Fruit fly (Drosophila melanogaster) whole organism, embryonic: Measurements from ENCODE around the gene CG12640.

ENCODE experiments used
- ATbp ChIP-seq: fragments of 200-800 bp; sonication (Bioruptor generic); optimal IDR thresholded peaks from 2 replicates; lab custom pipeline; 2017; ENCODE audit warnings: missing biosample characterization, mild to moderate bottlenecking, missing genetic modification characterization, missing genetic modification reagents
- CG10274 ChIP-seq: fragments of 200-800 bp; sonication (Bioruptor generic); optimal IDR thresholded peaks from 3 replicates; lab custom pipeline; 2017; ENCODE audit warnings: missing biosample characterization, mild to moderate bottlenecking, missing genetic modification characterization
- CG10565 ChIP-seq: fragments of 200-800 bp; sonication (Bioruptor generic); optimal IDR thresholded peaks from 3 replicates; lab custom pipeline; 2016; ENCODE audit warnings: missing biosample characterization, mild to moderate bottlenecking, missing genetic modification characterization
- CG12769 ChIP-seq: fragments of 200-800 bp; sonication (Bioruptor generic); optimal IDR thresholded peaks from 2 replicates; lab custom pipeline; 2019; ENCODE audit warnings: missing biosample characterization, mild to moderate bottlenecking, missing genetic modification characterization, moderate library complexity
- CG13123 ChIP-seq: fragments of 200-800 bp; sonication (Bioruptor generic); optimal IDR thresholded peaks from 2 replicates; lab custom pipeline; 2016; ENCODE audit warnings: missing biosample characterization, missing genetic modification characterization
- CG15479 ChIP-seq: fragments of 200-800 bp; sonication (Bioruptor generic); optimal IDR thresholded peaks from 3 replicates; lab custom pipeline; 2019; ENCODE audit warnings: missing biosample characterization, mild to moderate bottlenecking, missing genetic modification characterization, moderate library complexity
- CG1603 ChIP-seq: fragments of 200-800 bp; sonication (Bioruptor generic); optimal IDR thresholded peaks from 2 replicates; lab custom pipeline; 2019; ENCODE audit warnings: missing biosample characterization, mild to moderate bottlenecking, missing genetic modification characterization, moderate library complexity
- CG17829 ChIP-seq: fragments of 200-800 bp; optimal IDR thresholded peaks from 2 replicates; lab custom pipeline; 2019; ENCODE audit warnings: missing biosample characterization, mild to moderate bottlenecking, missing genetic modification characterization, moderate library complexity
- CG1792 ChIP-seq: fragments of 200-800 bp; sonication (Bioruptor generic); optimal IDR thresholded peaks from 2 replicates; lab custom pipeline; 2016; ENCODE audit warnings: missing biosample characterization, missing genetic modification characterization
- CG1832 ChIP-seq: fragments of 200-800 bp; sonication (Bioruptor generic); optimal IDR thresholded peaks from 2 replicates; lab custom pipeline; 2017; ENCODE audit warnings: missing biosample characterization, mild to moderate bottlenecking, missing genetic modification characterization, inconsistent platforms
- CG18476 ChIP-seq: fragments of 200-800 bp; sonication (Bioruptor generic); optimal IDR thresholded peaks from 2 replicates; lab custom pipeline; 2016; ENCODE audit warnings: missing biosample characterization, mild to moderate bottlenecking, missing genetic modification characterization
- CG2116 ChIP-seq: fragments of 200-800 bp; sonication (Bioruptor generic); optimal IDR thresholded peaks from 3 replicates; lab custom pipeline; 2018; ENCODE audit warnings: missing biosample characterization, mild to moderate bottlenecking, missing genetic modification characterization
- CG42726 ChIP-seq: fragments of 200-800 bp; sonication (Bioruptor generic); IDR thresholded peaks from 2 replicates; pipeline ENCODE4 v1.3.6; 2022; ENCODE audit warnings: missing biosample characterization, missing genetic modification characterization; ENCODE audit not compliant: partially characterized antibody
- CG4328 ChIP-seq: fragments of 200-800 bp; sonication (Bioruptor generic); optimal IDR thresholded peaks from 3 replicates; lab custom pipeline; 2017; ENCODE audit warnings: missing biosample characterization, missing genetic modification reagents, missing genetic modification characterization
- CG4404 ChIP-seq: fragments of 200-800 bp; sonication (Bioruptor generic); IDR thresholded peaks from 2 replicates; pipeline ENCODE4 v1.3.6; 2022; ENCODE audit warnings: missing biosample characterization, missing genetic modification characterization
- CG4820 ChIP-seq: fragments of 200-800 bp; sonication (Bioruptor generic); optimal IDR thresholded peaks from 3 replicates; lab custom pipeline; 2016; ENCODE audit warnings: missing biosample characterization, missing genetic modification characterization
- CG5180 ChIP-seq: fragments of 200-800 bp; sonication (Bioruptor generic); optimal IDR thresholded peaks from 3 replicates; lab custom pipeline; 2017; ENCODE audit warnings: missing biosample characterization, missing genetic modification characterization, mild to moderate bottlenecking, moderate library complexity, missing genetic modification reagents
- CG7372 ChIP-seq: fragments of 200-800 bp; sonication (Bioruptor generic); IDR thresholded peaks from 2 replicates; pipeline ENCODE4 v1.3.6; 2022; ENCODE audit warnings: missing biosample characterization, missing genetic modification characterization
- CG7963 ChIP-seq: fragments of 200-800 bp; sonication (Bioruptor generic); IDR thresholded peaks from 3 replicates; pipeline ENCODE4 v1.3.6; 2022; ENCODE audit warnings: missing biosample characterization, missing genetic modification characterization; ENCODE audit not compliant: partially characterized antibody
- CTCF ChIP-seq: fragments of 200-800 bp; sonication (Bioruptor generic); optimal IDR thresholded peaks from 2 replicates; lab custom pipeline; 2017; ENCODE audit warnings: missing biosample characterization, mild to moderate bottlenecking, missing genetic modification characterization, moderate library complexity
- Camta ChIP-seq: fragments of 200-800 bp; sonication (Bioruptor generic); optimal IDR thresholded peaks from 2 replicates; lab custom pipeline; 2016; ENCODE audit warnings: missing biosample characterization, missing genetic modification characterization
- CoRest ChIP-seq: fragments of 200-800 bp; sonication (Bioruptor generic); optimal IDR thresholded peaks from 3 replicates; lab custom pipeline; 2018; ENCODE audit warnings: missing biosample characterization, mild to moderate bottlenecking, missing genetic modification characterization, moderate library complexity
- Gug ChIP-seq: fragments of 200-800 bp; sonication (Bioruptor generic); IDR thresholded peaks from 4 replicates; pipeline ENCODE4 v1.3.6; 2022; ENCODE audit warnings: missing biosample characterization, missing genetic modification characterization
- HmgZ ChIP-seq: fragments of 200-800 bp; sonication (Bioruptor generic); optimal IDR thresholded peaks from 2 replicates; lab custom pipeline; 2018; ENCODE audit warnings: missing biosample characterization, mild to moderate bottlenecking, missing genetic modification characterization
- Kr ChIP-seq: fragments of 200-800 bp; sonication (Bioruptor generic); optimal IDR thresholded peaks from 2 replicates; lab custom pipeline; 2017; ENCODE audit warnings: missing biosample characterization, mild to moderate bottlenecking, missing genetic modification characterization
- Lim3 ChIP-seq: fragments of 200-800 bp; sonication (Bioruptor generic); IDR thresholded peaks from 2 replicates; pipeline ENCODE4 v1.3.6; 2022; ENCODE audit warnings: missing biosample characterization, missing genetic modification characterization
- MBD-R2 ChIP-seq: fragments of 200-800 bp; sonication (Bioruptor generic); IDR thresholded peaks from 2 replicates; pipeline ENCODE4 v1.3.6; 2022; ENCODE audit warnings: missing biosample characterization, missing genetic modification characterization
- Sry-β ChIP-seq: fragments of 200-800 bp; sonication (Bioruptor generic); optimal IDR thresholded peaks from 2 replicates; lab custom pipeline; 2018; ENCODE audit warnings: missing biosample characterization, mild to moderate bottlenecking, missing genetic modification characterization, moderate library complexity
- bab2 ChIP-seq: fragments of 200-800 bp; sonication (Bioruptor generic); optimal IDR thresholded peaks from 2 replicates; lab custom pipeline; 2016; ENCODE audit warnings: missing biosample characterization, missing genetic modification characterization
- bcd ChIP-seq: fragments of 200-800 bp; sonication (Bioruptor generic); optimal IDR thresholded peaks from 2 replicates; lab custom pipeline; 2017; ENCODE audit warnings: missing biosample characterization, mild to moderate bottlenecking, missing genetic modification characterization
- chinmo ChIP-seq: fragments of 200-800 bp; sonication (Bioruptor generic); IDR thresholded peaks from 4 replicates; pipeline ENCODE4 v1.3.6; 2022; ENCODE audit warnings: missing biosample characterization, missing genetic modification characterization; ENCODE audit not compliant: partially characterized antibody
- da ChIP-seq: fragments of 200-800 bp; sonication (Bioruptor generic); optimal IDR thresholded peaks from 2 replicates; lab custom pipeline; 2016; ENCODE audit warnings: missing biosample characterization, missing genetic modification characterization
- danr ChIP-seq: fragments of 200-800 bp; sonication (Bioruptor generic); IDR thresholded peaks from 2 replicates; pipeline ENCODE4 v1.3.6; 2022; ENCODE audit warnings: missing biosample characterization, missing genetic modification characterization
- disco-r ChIP-seq: fragments of 200-800 bp; sonication (Bioruptor generic); optimal IDR thresholded peaks from 2 replicates; lab custom pipeline; 2016; ENCODE audit warnings: missing biosample characterization, missing genetic modification characterization
- gcm ChIP-seq: fragments of 200-800 bp; sonication (Bioruptor generic); optimal IDR thresholded peaks from 2 replicates; lab custom pipeline; 2019; ENCODE audit warnings: missing biosample characterization, mild to moderate bottlenecking, missing genetic modification characterization, moderate library complexity
- hb ChIP-seq: fragments of 200-800 bp; sonication (Bioruptor generic); IDR thresholded peaks from 3 replicates; pipeline ENCODE4 v1.3.6; 2022; ENCODE audit warnings: missing biosample characterization, missing genetic modification characterization; ENCODE audit not compliant: partially characterized antibody
- inv ChIP-seq: fragments of 200-800 bp; sonication (Bioruptor generic); IDR thresholded peaks from 2 replicates; pipeline ENCODE4 v1.3.6; 2022; ENCODE audit warnings: missing biosample characterization, missing genetic modification characterization; ENCODE audit not compliant: partially characterized antibody
- klu ChIP-seq: fragments of 200-800 bp; sonication (Bioruptor generic); IDR thresholded peaks from 2 replicates; pipeline ENCODE4 v1.3.6; 2022; ENCODE audit warnings: missing biosample characterization, missing genetic modification characterization
- kni ChIP-seq: fragments of 200-800 bp; sonication (Bioruptor generic); optimal IDR thresholded peaks from 3 replicates; lab custom pipeline; 2017; ENCODE audit warnings: mild to moderate bottlenecking, missing biosample characterization, missing genetic modification reagents, missing genetic modification characterization
- lola ChIP-seq, 3 experiments: fragments of >200 bp in 2 of 3; fragments of 200-800 bp in 1 of 3; sonication (Bioruptor generic) in 1 of 3; optimal IDR thresholded peaks; 2 replicates each; lab custom pipeline; 2017 to 2019; ENCODE audit warnings: missing biosample characterization in 3 of 3, missing genetic modification characterization in 3 of 3, mild to moderate bottlenecking in 1 of 3, moderate library complexity in 1 of 3
- nerfin-2 ChIP-seq: fragments of 200-800 bp; sonication (Bioruptor generic); IDR thresholded peaks from 2 replicates; pipeline ENCODE4 v1.3.6; 2022; ENCODE audit warnings: missing biosample characterization, missing genetic modification characterization; ENCODE audit not compliant: partially characterized antibody
- prd ChIP-seq, 3 experiments: fragments of >200 bp in 2 of 3; fragments of 200-800 bp in 1 of 3; sonication (Bioruptor generic) in 1 of 3; optimal IDR thresholded peaks in 2 of 3; IDR thresholded peaks in 1 of 3; 2 replicates in 2 of 3; 3 replicates in 1 of 3; pipeline versions ENCODE4 v1.3.6 to Lab custom; 2017 to 2022; ENCODE audit warnings: missing biosample characterization in 1 of 3, missing genetic modification characterization in 1 of 3
- row ChIP-seq: fragments of 200-800 bp; sonication (Bioruptor generic); IDR thresholded peaks from 3 replicates; pipeline ENCODE4 v1.3.6; 2022; ENCODE audit warnings: missing biosample characterization, missing genetic modification characterization
- sens-2 ChIP-seq: fragments of 200-800 bp; sonication (Bioruptor generic); IDR thresholded peaks from 2 replicates; pipeline ENCODE4 v1.3.6; 2022; ENCODE audit warnings: missing biosample characterization, missing genetic modification characterization
- sug ChIP-seq: fragments of 200-800 bp; optimal IDR thresholded peaks from 2 replicates; lab custom pipeline; 2019; ENCODE audit warnings: missing biosample characterization, mild to moderate bottlenecking, missing genetic modification characterization, moderate library complexity
- ttk ChIP-seq: fragments of 200-800 bp; sonication (Bioruptor generic); IDR thresholded peaks from 2 replicates; pipeline ENCODE4 v2.1.2; 2022; ENCODE audit warnings: missing biosample characterization, missing genetic modification characterization
- tx ChIP-seq: fragments of 200-800 bp; sonication (Bioruptor generic); optimal IDR thresholded peaks from 2 replicates; lab custom pipeline; 2016; ENCODE audit warnings: missing biosample characterization, missing genetic modification characterization
- zen ChIP-seq: fragments of 200-800 bp; sonication (Bioruptor generic); optimal IDR thresholded peaks from 3 replicates; lab custom pipeline; 2018; ENCODE audit warnings: missing biosample characterization, mild to moderate bottlenecking, missing genetic modification characterization, moderate library complexity

CG12640 gene

dm6 chrX:10478443-10479368 is 46.1 kb upstream of the CG12640 start, which contains the start of the genes CG2887 and PPP4R2r (continued):
- TF ChIP-seq chinmo (GFP tag; lab: Robert Waterston, UW) = peak; percentile 95
- peak; percentile 91 for TF ChIP-seq CG7963 (GFP tag; lab: Robert Waterston, UW)
- no peak for TF ChIP-seq CTCF (GFP tag; lab: Kevin White, UChicago)
- no peak for TF ChIP-seq bcd (GFP tag; lab: Kevin White, UChicago)
- TF ChIP-seq disco-r (GFP tag; lab: Kevin White, UChicago) = no peak
- TF ChIP-seq sug (tag; lab: Kevin White, UChicago) = peak; percentile 45
- peak; percentile 64 for TF ChIP-seq Sry-β
- peak; percentile 87 for TF ChIP-seq nerfin-2
- peak; percentile 43 for TF ChIP-seq zen (tag; lab: Kevin White, UChicago)
- TF ChIP-seq CG17829 (tag; lab: Kevin White, UChicago) = peak; percentile 16
- peak; percentile 14 for TF ChIP-seq CG15479 (GFP tag; lab: Kevin White, UChicago)
- TF ChIP-seq CG13123 = no peak
- peak; percentile 44; the same call in 1 of the 3 replicates for TF ChIP-seq row
- no peak for TF ChIP-seq klu (GFP tag; lab: Robert Waterston, UW)
- no peak for TF ChIP-seq Gug (GFP tag; lab: Robert Waterston, UW)
- TF ChIP-seq CG4820 (GFP tag; lab: Kevin White, UChicago) = no peak
- TF ChIP-seq CG5180 (GFP tag; lab: Kevin White, UChicago) = no peak
- TF ChIP-seq CG12769 (tag; lab: Kevin White, UChicago) = no peak
- no peak for TF ChIP-seq tx (GFP tag; lab: Kevin White, UChicago)
- no peak for TF ChIP-seq CG10565 (GFP tag; lab: Kevin White, UChicago)
- no peak for TF ChIP-seq CG1832 (GFP tag; lab: Kevin White, UChicago)
- TF ChIP-seq MBD-R2 = peak; percentile 69; the same call in 1 of the 2 replicates
- peak; percentile 80 for TF ChIP-seq inv (GFP tag; lab: Robert Waterston, UW)
- TF ChIP-seq HmgZ (tag; lab: Kevin White, UChicago) = peak; percentile 45
- TF ChIP-seq danr (GFP tag; lab: Robert Waterston, UW) = no peak
- TF ChIP-seq hb (GFP tag; lab: Robert Waterston, UW) = peak; percentile 90
- no peak for TF ChIP-seq Kr (GFP tag; lab: Kevin White, UChicago)
- no peak for TF ChIP-seq CG1792
- TF ChIP-seq CG2116 = peak; percentile 95
- TF ChIP-seq CG7372 = no peak
- no peak for TF ChIP-seq da
- TF ChIP-seq bab2 = no peak
- TF ChIP-seq Lim3 (GFP tag; lab: Robert Waterston, UW) = no peak
- no peak for TF ChIP-seq lola (GFP tag; optimal IDR thresholded peaks at IDR 0.05; lab: Kevin White, UChicago)
- TF ChIP-seq kni (GFP tag; lab: Kevin White, UChicago) = no peak
- no peak for TF ChIP-seq prd (optimal IDR thresholded peaks at IDR 0.05; lab: Kevin White, UChicago)
- TF ChIP-seq prd (GFP tag; IDR thresholded peaks at IDR 0.05; lab: Robert Waterston, UW) = no peak
- TF ChIP-seq ttk (GFP tag; lab: Robert Waterston, UW) = no peak
- TF ChIP-seq CG1603 (tag; lab: Kevin White, UChicago) = peak; percentile 74
- TF ChIP-seq CG10274 (GFP tag; lab: Kevin White, UChicago) = no peak
- TF ChIP-seq ATbp (GFP tag; lab: Kevin White, UChicago) = no peak
- no peak for TF ChIP-seq sens-2 (GFP tag; lab: Robert Waterston, UW)
- no peak for TF ChIP-seq CG18476 (GFP tag; lab: Kevin White, UChicago)
- peak; percentile 95 for TF ChIP-seq CG42726
- no peak for TF ChIP-seq CG4404
- no peak for TF ChIP-seq CG4328 (GFP tag; lab: Kevin White, UChicago)
- no peak for TF ChIP-seq Camta (GFP tag; lab: Kevin White, UChicago)
- peak; percentile 25 for TF ChIP-seq CoRest (tag; lab: Kevin White, UChicago)
- TF ChIP-seq gcm (GFP tag; lab: Kevin White, UChicago) = no peak
